Worm (Caenorhabditis elegans): Measurements from ENCODE around the gene C04E7.1.

C04E7.1 gene

ce11 chrX:353134-353669 is 4.7 kb upstream of the C04E7.1 start, which contains the start of gene sor-3 (continued):
- 0 out of 2 replicates have a peak, but pooled peaks have one; percentile 42 for TF ChIP-seq hmg-20 (GFP tag; IDR thresholded peaks at IDR 0.05)
- no peak for TF ChIP-seq F10E7.11 (tag; optimal IDR thresholded peaks at IDR 0.05)
- no peak for TF ChIP-seq F55B11.4 (tag; optimal IDR thresholded peaks at IDR 0.05; ENCODE audit: borderline replicate concordance, insufficient read depth)
- TF ChIP-seq sdz-38 (tag; optimal IDR thresholded peaks at IDR 0.05) = no peak
- peak; percentile 94 for TF ChIP-seq lin-26 (GFP tag; IDR thresholded peaks at IDR 0.05)
- TF ChIP-seq rpc-1 (optimal IDR thresholded peaks at IDR 0.05) = peak; percentile 97
- TF ChIP-seq rpc-1 (tag; optimal IDR thresholded peaks at IDR 0.05) = peak; percentile 96
- TF ChIP-seq C17E4.6 (GFP tag; IDR thresholded peaks at IDR 0.05) = no peak
- peak; percentile 66 for TF ChIP-seq mes-4 (tag; optimal IDR thresholded peaks at IDR 0.05)
- TF ChIP-seq Y56A3A.18 (GFP tag; IDR thresholded peaks at IDR 0.05) = 0 out of 2 replicates have a peak, but pooled peaks have one; percentile 35
- TF ChIP-seq bed-2 (GFP tag; IDR thresholded peaks at IDR 0.05) = peak; percentile 65

- TF ChIP-seq F22D6.2 (tag; optimal IDR thresholded peaks at IDR 0.05) = no peak
- no peak for TF ChIP-seq aptf-2 (GFP tag; conservative IDR thresholded peaks at IDR 0.05)
- TF ChIP-seq ceh-91 (GFP tag; IDR thresholded peaks at IDR 0.05) = no peak
- no peak for TF ChIP-seq somi-1 (GFP tag; optimal IDR thresholded peaks at IDR 0.05)
- TF ChIP-seq tbp1 (GFP tag; optimal IDR thresholded peaks at IDR 0.05) = no peak
- TF ChIP-seq xnd-1 (tag; optimal IDR thresholded peaks at IDR 0.05) = no peak
- TF ChIP-seq ztf-25 (GFP tag; IDR thresholded peaks at IDR 0.05) = no peak
- TF ChIP-seq zim-3 (tag; optimal IDR thresholded peaks at IDR 0.05) = no peak
- no peak for TF ChIP-seq ets-4 (GFP tag; optimal IDR thresholded peaks at IDR 0.05)
- no peak for TF ChIP-seq mxl-1 (tag; optimal IDR thresholded peaks at IDR 0.05)
- TF ChIP-seq lin-40 (tag; optimal IDR thresholded peaks at IDR 0.05) = no peak
- no peak for TF ChIP-seq F49E8.2 (tag; optimal IDR thresholded peaks at IDR 0.05; ENCODE audit: insufficient read depth)
- TF ChIP-seq ztf-18 (tag; optimal IDR thresholded peaks at IDR 0.05) = no peak
- no peak for TF ChIP-seq bed-2 (GFP tag; IDR thresholded peaks at IDR 0.05)
- no peak for TF ChIP-seq sea-2 (GFP tag; IDR thresholded peaks at IDR 0.05)
- TF ChIP-seq dox-1 (GFP tag; IDR thresholded peaks at IDR 0.05) = no peak
- TF ChIP-seq ceh-40 (GFP tag; IDR thresholded peaks at IDR 0.05) = no peak
- TF ChIP-seq madf-6 (GFP tag; IDR thresholded peaks at IDR 0.05) = no peak
Measured at ce11 chrX:360479-360878, 2.6 kb downstream of the C04E7.1 start, which contains the start of gene C04E7.5. TSS of gene C04E7.5 (plus strand) at chrX:360779.

ce11 chrX:369923-370322 is 12.0 kb downstream of the C04E7.1 start:
- no peak for TF ChIP-seq rcor-1 (GFP tag; IDR thresholded peaks at IDR 0.05)
- TF ChIP-seq ztf-25 (GFP tag; IDR thresholded peaks at IDR 0.05) = no peak
- no peak for TF ChIP-seq Y79H2A.3 (GFP tag; conservative IDR thresholded peaks at IDR 0.05)
- no peak for TF ChIP-seq ceh-58 (GFP tag; IDR thresholded peaks at IDR 0.05)
- no peak for TF ChIP-seq mxl-1 (tag; optimal IDR thresholded peaks at IDR 0.05)
- TF ChIP-seq attf-6 (GFP tag; IDR thresholded peaks at IDR 0.05) = no peak
- no peak for TF ChIP-seq F57C9.4 (tag; optimal IDR thresholded peaks at IDR 0.05)
- TF ChIP-seq tlf-1 (GFP tag; optimal IDR thresholded peaks at IDR 0.05) = no peak
- TF ChIP-seq nhr-80 (tag; optimal IDR thresholded peaks at IDR 0.05) = no peak
- no peak for TF ChIP-seq egl-18 (GFP tag; IDR thresholded peaks at IDR 0.05)
- TF ChIP-seq Y95B8A.8 (GFP tag; IDR thresholded peaks at IDR 0.05) = no peak
- no peak for TF ChIP-seq fkh-3 (tag; optimal IDR thresholded peaks at IDR 0.05)
- TF ChIP-seq Y56A3A.18 (GFP tag; IDR thresholded peaks at IDR 0.05) = no peak
- TF ChIP-seq B0019.2 (GFP tag; conservative IDR thresholded peaks at IDR 0.05) = no peak
- TF ChIP-seq cebp-1 (GFP tag; IDR thresholded peaks at IDR 0.05) = no peak
- no peak for TF ChIP-seq cebp-1 (tag; optimal IDR thresholded peaks at IDR 0.05)
- TF ChIP-seq unc-62 (GFP tag; optimal IDR thresholded peaks at IDR 0.05) = no peak
- TF ChIP-seq C17E4.6 (GFP tag; IDR thresholded peaks at IDR 0.05) = no peak
- TF ChIP-seq nfya-2 (GFP tag; IDR thresholded peaks at IDR 0.05) = no peak
- no peak for TF ChIP-seq snpc-3.4 (tag; optimal IDR thresholded peaks at IDR 0.05)
- TF ChIP-seq mes-4 (tag; optimal IDR thresholded peaks at IDR 0.05) = no peak

Measured in whole organism, young adult.